Worm (Caenorhabditis elegans): ENCODE measurements around the gene puf-6.

Gene puf-6

ce11 chrII:13066777-13067290, 23.6 kb upstream of the puf-6 start:
- no peak for TF ChIP-seq daf-12 (tag; optimal IDR thresholded peaks at IDR 0.05)
- no peak for TF ChIP-seq arid-1 (GFP tag; conservative IDR thresholded peaks at IDR 0.05)
- TF ChIP-seq zip-2 (tag; optimal IDR thresholded peaks at IDR 0.05), result no peak
- TF ChIP-seq zag-1 (tag; optimal IDR thresholded peaks at IDR 0.05), result no peak
- no peak for TF ChIP-seq lsy-2 (tag; optimal IDR thresholded peaks at IDR 0.05)
- TF ChIP-seq ceh-32 (tag; optimal IDR thresholded peaks at IDR 0.05; ENCODE audit: poor library complexity), result no peak
- TF ChIP-seq attf-4 (tag; optimal IDR thresholded peaks at IDR 0.05), result no peak
- TF ChIP-seq madf-9 (GFP tag; conservative IDR thresholded peaks at IDR 0.05), result no peak
- no peak for TF ChIP-seq pqm-1 (tag; optimal IDR thresholded peaks at IDR 0.05)
- TF ChIP-seq madf-5 (GFP tag; IDR thresholded peaks at IDR 0.05), result no peak
- TF ChIP-seq egl-43 (GFP tag; IDR thresholded peaks at IDR 0.05), result no peak
- TF ChIP-seq ces-1 (GFP tag; optimal IDR thresholded peaks at IDR 0.05), result no peak
- TF ChIP-seq set-16 (GFP tag; IDR thresholded peaks at IDR 0.05), result peak; percentile 94
- TF ChIP-seq nhr-237 (tag; optimal IDR thresholded peaks at IDR 0.05), result no peak
- TF ChIP-seq lin-38 (GFP tag; IDR thresholded peaks at IDR 0.05), result no peak
- no peak for TF ChIP-seq gei-8 (GFP tag; optimal IDR thresholded peaks at IDR 0.05)
- peak; percentile 41; the same call in 1 of the 2 replicates for TF ChIP-seq ceh-20 (GFP tag; IDR thresholded peaks at IDR 0.05)
- no peak for TF ChIP-seq hmg-1.1 (GFP tag; IDR thresholded peaks at IDR 0.05)
- TF ChIP-seq lin-29 (GFP tag; IDR thresholded peaks at IDR 0.05), result 0 out of 2 replicates have a peak, but pooled peaks have one; percentile 9
- no peak for TF ChIP-seq F26F4.8 (GFP tag; conservative IDR thresholded peaks at IDR 0.05)
- peak in 1 of 2 experiments; percentile 18 for TF ChIP-seq hif-1 (tag; optimal IDR thresholded peaks at IDR 0.05)
- peak; percentile 6 for TF ChIP-seq sdz-12 (GFP tag; optimal IDR thresholded peaks at IDR 0.05)
- no peak for TF ChIP-seq rbr-2 (tag; optimal IDR thresholded peaks at IDR 0.05)
- TF ChIP-seq nhr-11 (tag; optimal IDR thresholded peaks at IDR 0.05), result no peak
- TF ChIP-seq nhr-28 (tag; optimal IDR thresholded peaks at IDR 0.05), result no peak
- TF ChIP-seq nhr-102 (tag; optimal IDR thresholded peaks at IDR 0.05), result no peak
- TF ChIP-seq ceh-44 (GFP tag; IDR thresholded peaks at IDR 0.05), result 0 out of 2 replicates have a peak, but pooled peaks have one; percentile 15
- TF ChIP-seq nhr-76 (tag; optimal IDR thresholded peaks at IDR 0.05), result no peak
- no peak for TF ChIP-seq Y105C5A.15 (GFP tag; IDR thresholded peaks at IDR 0.05)
- no peak for TF ChIP-seq lin-15B (tag; optimal IDR thresholded peaks at IDR 0.05)
- no peak for TF ChIP-seq pha-4 (GFP tag; IDR thresholded peaks at IDR 0.05)
- TF ChIP-seq pha-4 (tag; optimal IDR thresholded peaks at IDR 0.05), result no peak
- TF ChIP-seq ama-1 (optimal IDR thresholded peaks at IDR 0.05), result no peak
- no peak for TF ChIP-seq unc-39 (tag; optimal IDR thresholded peaks at IDR 0.05)
- TF ChIP-seq ceh-82 (tag; optimal IDR thresholded peaks at IDR 0.05), result no peak
- TF ChIP-seq aha-1 (tag), result peak; percentile 68
- TF ChIP-seq mxl-3 (GFP tag; optimal IDR thresholded peaks at IDR 0.05), result no peak
- no peak for TF ChIP-seq dmd-9 (GFP tag; IDR thresholded peaks at IDR 0.05)
- TF ChIP-seq duxl-1 (tag; optimal IDR thresholded peaks at IDR 0.05; ENCODE audit: poor library complexity), result no peak
- TF ChIP-seq Y5F2A.4 (GFP tag; optimal IDR thresholded peaks at IDR 0.05), result no peak
- no peak for TF ChIP-seq T26A8.4 (GFP tag; IDR thresholded peaks at IDR 0.05)
- no peak for TF ChIP-seq R02D3.7 (tag; optimal IDR thresholded peaks at IDR 0.05)
- TF ChIP-seq hlh-11 (tag; optimal IDR thresholded peaks at IDR 0.05), result peak; percentile 53
- no peak for TF ChIP-seq php-3 (GFP tag; IDR thresholded peaks at IDR 0.05)
- TF ChIP-seq hlh-30 (tag; optimal IDR thresholded peaks at IDR 0.05; ENCODE audit: insufficient read depth), result no peak
- TF ChIP-seq Y48G9A.11 (GFP tag; IDR thresholded peaks at IDR 0.05), result no peak
- TF ChIP-seq nhr-41 (GFP tag; IDR thresholded peaks at IDR 0.05), result no peak
- TF ChIP-seq snpc-1.2 (GFP tag; IDR thresholded peaks at IDR 0.05), result no peak
- peak in 1 of 2 experiments; percentile 33 for TF ChIP-seq daf-16 (GFP tag; optimal IDR thresholded peaks at IDR 0.05)
- no peak for TF ChIP-seq daf-16 (tag; optimal IDR thresholded peaks at IDR 0.05)
- TF ChIP-seq aly-2 (tag; optimal IDR thresholded peaks at IDR 0.05), result no peak
- no peak for TF ChIP-seq ztf-11 (tag; optimal IDR thresholded peaks at IDR 0.05)

Measured in whole organism, L4 larva.